Fruit fly (Drosophila melanogaster) whole organism, pupa: ENCODE data around the gene CG14332.

Experiments
- CG14655 ChIP-seq: fragments of 200-800 bp; sonication (Bioruptor generic); optimal IDR thresholded peaks from 3 replicates; lab custom pipeline; 2017; ENCODE audit warnings: mild to moderate bottlenecking, missing biosample characterization, missing genetic modification reagents, missing genetic modification characterization
- CG17806 ChIP-seq: fragments of 200-800 bp; sonication (Bioruptor generic); optimal IDR thresholded peaks from 2 replicates; lab custom pipeline; 2018; ENCODE audit warnings: missing biosample characterization, mild to moderate bottlenecking, missing genetic modification characterization, moderate library complexity
- EcR ChIP-seq: fragments of 200-800 bp; sonication (Bioruptor generic); optimal IDR thresholded peaks from 3 replicates; lab custom pipeline; 2019; ENCODE audit warnings: missing biosample characterization, missing genetic modification characterization, mild to moderate bottlenecking, moderate library complexity, missing genetic modification reagents

DNA sequence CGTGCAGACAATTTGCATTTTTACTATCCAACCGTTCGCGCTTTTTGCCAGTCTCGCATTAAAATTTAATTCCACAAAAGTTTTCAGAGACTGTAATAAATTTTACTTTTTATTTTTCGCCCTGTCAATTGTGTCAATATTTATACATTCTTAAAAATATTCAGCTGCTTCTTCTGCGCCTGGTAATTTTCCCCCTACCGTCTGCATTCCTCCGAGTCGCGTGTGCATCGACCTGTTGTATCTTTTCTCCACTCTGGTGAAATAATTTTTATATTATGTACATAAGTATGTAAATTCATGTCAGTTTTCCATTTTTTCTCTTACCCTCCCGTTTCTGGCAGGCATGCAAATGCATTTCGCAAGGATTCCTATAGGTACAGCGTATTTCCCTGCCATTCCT is 18.8 kb downstream of the CG14332 start, which contains the start of gene CG34279:
- TF ChIP-seq CG17806 (tag; lab: Kevin White, UChicago) (no peak), EcR (no peak), CG14655 (GFP tag; lab: Kevin White, UChicago) (no peak)
